Worm (Caenorhabditis elegans): ENCODE data around the gene K08F9.1.

Gene K08F9.1

ce11 chrV:15190903-15191302 is 47.7 kb upstream of the K08F9.1 start, which contains the start of gene Y75B12B.11:
TSS of gene Y75B12B.11 (plus strand) at chrV:15191296.
- TF ChIP-seq tbx-9 (tag; optimal IDR thresholded peaks at IDR 0.05; ENCODE audit: borderline replicate concordance) (peak; percentile 90), bed-2 (GFP tag; IDR thresholded peaks at IDR 0.05) (no peak; the same call in 1 of the 2 replicates), ama-1 (optimal IDR thresholded peaks at IDR 0.05) (peak; percentile 78), ama-1 (GFP tag; optimal IDR thresholded peaks at IDR 0.05) (peak; percentile 93 to 95), atf-7 (tag; optimal IDR thresholded peaks at IDR 0.05) (peak; percentile 95), ZK185.1 (tag; optimal IDR thresholded peaks at IDR 0.05; ENCODE audit: poor library complexity, severe bottlenecking) (peak; percentile 90), B0261.1 (tag; optimal IDR thresholded peaks at IDR 0.05) (peak; percentile 97), unc-62 (GFP tag; optimal IDR thresholded peaks at IDR 0.05) (no peak), snpc-4 (GFP tag; optimal IDR thresholded peaks at IDR 0.05) (peak; percentile 77), snpc-4 (tag; optimal IDR thresholded peaks at IDR 0.05) (peak; percentile 47 to 87 (median 82)), unc-130 (GFP tag; optimal IDR thresholded peaks at IDR 0.05) (peak; percentile 92), hlh-12 (tag; optimal IDR thresholded peaks at IDR 0.05) (peak; percentile 80), repo-1 (tag; optimal IDR thresholded peaks at IDR 0.05) (peak; percentile 96), D2030.7 (GFP tag; IDR thresholded peaks at IDR 0.05) (peak; percentile 96), egl-18 (GFP tag; IDR thresholded peaks at IDR 0.05) (peak; percentile 84), nhr-80 (tag; optimal IDR thresholded peaks at IDR 0.05) (peak; percentile 73), madf-3 (GFP tag; IDR thresholded peaks at IDR 0.05) (peak; percentile 88), egl-44 (GFP tag; IDR thresholded peaks at IDR 0.05) (peak; percentile 96), hmg-20 (GFP tag; IDR thresholded peaks at IDR 0.05) (peak; percentile 93), efl-1 (GFP tag; optimal IDR thresholded peaks at IDR 0.05) (peak; percentile 62), egrh-3 (GFP tag; IDR thresholded peaks at IDR 0.05) (peak; percentile 78), somi-1 (GFP tag; optimal IDR thresholded peaks at IDR 0.05) (peak; percentile 61), akir-1 (GFP tag; optimal IDR thresholded peaks at IDR 0.05) (peak; percentile 40), xnd-1 (tag; optimal IDR thresholded peaks at IDR 0.05) (peak; percentile 61), sdz-38 (tag; optimal IDR thresholded peaks at IDR 0.05) (no peak), ceh-27 (GFP tag; optimal IDR thresholded peaks at IDR 0.05) (peak; percentile 85), F55B11.4 (tag; optimal IDR thresholded peaks at IDR 0.05; ENCODE audit: borderline replicate concordance, insufficient read depth) (no peak), mes-4 (tag; optimal IDR thresholded peaks at IDR 0.05) (peak; percentile 95), hsf-1 (GFP tag; IDR thresholded peaks at IDR 0.05) (peak; percentile 95), ccch-3 (GFP tag; optimal IDR thresholded peaks at IDR 0.05) (no peak), F37B4.10 (GFP tag; IDR thresholded peaks at IDR 0.05) (peak; percentile 96), attf-3 (GFP tag; conservative IDR thresholded peaks at IDR 0.05) (peak; percentile 77), lsy-27 (tag; optimal IDR thresholded peaks at IDR 0.05; ENCODE audit: borderline replicate concordance, insufficient read depth) (peak; percentile 83), K11D2.4 (GFP tag; IDR thresholded peaks at IDR 0.05) (peak; percentile 60; the same call in 1 of the 2 replicates), let-607 (tag; optimal IDR thresholded peaks at IDR 0.05) (peak; percentile 66 to 83), Y79H2A.3 (GFP tag; conservative IDR thresholded peaks at IDR 0.05) (peak; percentile 91), Y53G8AR.9 (GFP tag; conservative IDR thresholded peaks at IDR 0.05) (peak; percentile 95), dpff-1 (tag; optimal IDR thresholded peaks at IDR 0.05) (peak; percentile 72), ztf-25 (GFP tag; IDR thresholded peaks at IDR 0.05) (peak; percentile 96), ztf-22 (GFP tag; optimal IDR thresholded peaks at IDR 0.05) (peak; percentile 31), snpc-1.3 (tag; optimal IDR thresholded peaks at IDR 0.05; ENCODE audit: insufficient read depth) (peak; percentile 90), F33H1.4 (GFP tag; IDR thresholded peaks at IDR 0.05) (peak; percentile 62), nfya-1 (tag; optimal IDR thresholded peaks at IDR 0.05; ENCODE audit: borderline replicate concordance, insufficient read depth) (no peak), F23B12.7 (tag; optimal IDR thresholded peaks at IDR 0.05; ENCODE audit: insufficient read depth) (peak; percentile 89), C06A6.2 (GFP tag; conservative IDR thresholded peaks at IDR 0.05) (peak; percentile 80), B0035.1 (tag; optimal IDR thresholded peaks at IDR 0.05) (peak; percentile 88), T07F8.4 (tag; optimal IDR thresholded peaks at IDR 0.05) (peak; percentile 91), attf-5 (GFP tag; optimal IDR thresholded peaks at IDR 0.05) (peak; percentile 89)
